ENCODE assay signal across 3 fruit fly cellular contexts in genomic region chr3L:329153-329698, dm6.
TF ChIP-seq lines count a peak whose summit lies in the region.

No protein-coding gene starts in this region.

- TF ChIP-seq CTCF in whole organism, embryonic (GFP tag; optimal IDR thresholded peaks at IDR 0.05; lab: Kevin White, UChicago): no peak

TF ChIP-seq in whole organism, embryonic, 481 proteins besides CTCF, POLR2A, EP300 and RAD21 (continues in another document):
- TF ChIP-seq Hr39 (optimal IDR thresholded peaks at IDR 0.05; lab: Kevin White, UChicago): no peak
- peak; percentile 15 for TF ChIP-seq gro (GFP tag; optimal IDR thresholded peaks at IDR 0.05; lab: Kevin White, UChicago)
- no peak for TF ChIP-seq CG4730 (GFP tag; IDR thresholded peaks at IDR 0.05; lab: Robert Waterston, UW)
- TF ChIP-seq Spps (tag; optimal IDR thresholded peaks at IDR 0.05; lab: Kevin White, UChicago): no peak
- no peak for TF ChIP-seq CG6765 (GFP tag; optimal IDR thresholded peaks at IDR 0.05; lab: Kevin White, UChicago)
- TF ChIP-seq GATAe (GFP tag; conservative IDR thresholded peaks at IDR 0.05; lab: Robert Waterston, UW): no peak
- no peak for TF ChIP-seq ap (GFP tag; IDR thresholded peaks at IDR 0.05; lab: Robert Waterston, UW)
- no peak for TF ChIP-seq ab (GFP tag; optimal IDR thresholded peaks at IDR 0.05; lab: Kevin White, UChicago)
- TF ChIP-seq gce (GFP tag; IDR thresholded peaks at IDR 0.05; lab: Robert Waterston, UW): no peak
- TF ChIP-seq dati (GFP tag; IDR thresholded peaks at IDR 0.05; lab: Robert Waterston, UW): no peak
- TF ChIP-seq CG11695 (GFP tag; IDR thresholded peaks at IDR 0.05; lab: Robert Waterston, UW): no peak
- TF ChIP-seq caup (GFP tag; optimal IDR thresholded peaks at IDR 0.05; lab: Kevin White, UChicago; ENCODE audit: severe bottlenecking): peak; percentile 63
- no peak for TF ChIP-seq Awh (GFP tag; IDR thresholded peaks at IDR 0.05; lab: Robert Waterston, UW)
- peak; percentile 21 for TF ChIP-seq CG4424 (GFP tag; optimal IDR thresholded peaks at IDR 0.05; lab: Kevin White, UChicago)
- TF ChIP-seq Neu2 (GFP tag; optimal IDR thresholded peaks at IDR 0.05; lab: Kevin White, UChicago; ENCODE audit: borderline replicate concordance): no peak
- TF ChIP-seq CoRest (tag; optimal IDR thresholded peaks at IDR 0.05; lab: Kevin White, UChicago): peak; percentile 3
- peak; percentile 67 for TF ChIP-seq unc-4 (GFP tag; IDR thresholded peaks at IDR 0.05; lab: Robert Waterston, UW; ENCODE audit: partially characterized antibody)
- TF ChIP-seq NC2β (GFP tag; optimal IDR thresholded peaks at IDR 0.05; lab: Kevin White, UChicago): no peak
- no peak for TF ChIP-seq CG11247 (GFP tag; IDR thresholded peaks at IDR 0.05; lab: Robert Waterston, UW)
- TF ChIP-seq CG15479 (GFP tag; optimal IDR thresholded peaks at IDR 0.05; lab: Kevin White, UChicago): no peak
- peak; percentile 69 for TF ChIP-seq CG13894 (tag; optimal IDR thresholded peaks at IDR 0.05; lab: Kevin White, UChicago)
- TF ChIP-seq CG6854 (GFP tag; optimal IDR thresholded peaks at IDR 0.05; lab: Kevin White, UChicago): no peak
- peak; percentile 63 for TF ChIP-seq Scr (GFP tag; IDR thresholded peaks at IDR 0.05; lab: Robert Waterston, UW; ENCODE audit: partially characterized antibody)
- TF ChIP-seq eyg (GFP tag; optimal IDR thresholded peaks at IDR 0.05; lab: Kevin White, UChicago): no peak
- TF ChIP-seq CG9797 (GFP tag; optimal IDR thresholded peaks at IDR 0.05; lab: Kevin White, UChicago): peak; percentile 18
- no peak for TF ChIP-seq lov (optimal IDR thresholded peaks at IDR 0.05; lab: Kevin White, UChicago)
- no peak for TF ChIP-seq lov (GFP tag; IDR thresholded peaks at IDR 0.05; lab: Robert Waterston, UW)
- TF ChIP-seq ERR (GFP tag; optimal IDR thresholded peaks at IDR 0.05; lab: Kevin White, UChicago): no peak
- no peak for TF ChIP-seq CG17186 (GFP tag; optimal IDR thresholded peaks at IDR 0.05; lab: Kevin White, UChicago)
- peak; percentile 40; the same call in 1 of the 3 replicates for TF ChIP-seq CG34224 (GFP tag; IDR thresholded peaks at IDR 0.05; lab: Robert Waterston, UW; ENCODE audit: partially characterized antibody)

TF ChIP-seq in whole organism, prepupa, 60 proteins besides CTCF, POLR2A, EP300 and RAD21:
- TF ChIP-seq CG31627 (GFP tag; optimal IDR thresholded peaks at IDR 0.05; lab: Kevin White, UChicago) (no peak), esn (GFP tag; optimal IDR thresholded peaks at IDR 0.05; lab: Kevin White, UChicago) (peak; percentile 5), Eip78C (GFP tag; lab: Kevin White, UChicago) (peak; percentile 75)

TF ChIP-seq in whole organism, wandering third instar larva, 38 proteins besides CTCF, POLR2A, EP300 and RAD21:
- no peak for TF ChIP-seq woc (GFP tag; optimal IDR thresholded peaks at IDR 0.05; lab: Kevin White, UChicago)
- TF ChIP-seq CG9705 (GFP tag; optimal IDR thresholded peaks at IDR 0.05; lab: Kevin White, UChicago): peak; percentile 12
- TF ChIP-seq Rel (GFP tag; optimal IDR thresholded peaks at IDR 0.05; lab: Kevin White, UChicago): no peak
- peak; percentile 64 for TF ChIP-seq Rel (tag; optimal IDR thresholded peaks at IDR 0.05; lab: Kevin White, UChicago)
